In genomic region chr3L:41386-42046, dm6 we compare ENCODE assay signal across 3 fruit fly cellular contexts.
A peak's percentile ranks its signal among the peaks of the same experiment; 100 is the strongest.
TF ChIP-seq lines count a peak whose summit lies in the region.

No protein-coding gene starts in this region.

- TF ChIP-seq CTCF in whole organism, embryonic (GFP tag; optimal IDR thresholded peaks at IDR 0.05; lab: Kevin White, UChicago), result no peak

TF ChIP-seq in whole organism, embryonic, 481 proteins besides CTCF, POLR2A, EP300 and RAD21 (continues in another document):
- TF ChIP-seq CG16815 (GFP tag; optimal IDR thresholded peaks at IDR 0.05; lab: Kevin White, UChicago) (no peak), Pdp1 (GFP tag; optimal IDR thresholded peaks at IDR 0.05; lab: Kevin White, UChicago) (no peak), Trl (optimal IDR thresholded peaks at IDR 0.05; lab: Kevin White, UChicago) (peak in 1 of 2 experiments; percentile 16), Trl (GFP tag; optimal IDR thresholded peaks at IDR 0.05; lab: Kevin White, UChicago) (no peak), Hr3 (GFP tag; optimal IDR thresholded peaks at IDR 0.05; lab: Kevin White, UChicago) (no peak), CG18476 (GFP tag; optimal IDR thresholded peaks at IDR 0.05; lab: Kevin White, UChicago) (peak; percentile 21), Meics (GFP tag; optimal IDR thresholded peaks at IDR 0.05; lab: Kevin White, UChicago) (no peak), cato (GFP tag; optimal IDR thresholded peaks at IDR 0.05; lab: Kevin White, UChicago; ENCODE audit: borderline replicate concordance) (no peak), CG10654 (GFP tag; optimal IDR thresholded peaks at IDR 0.05; lab: Kevin White, UChicago) (no peak), Vsx1 (GFP tag; optimal IDR thresholded peaks at IDR 0.05; lab: Kevin White, UChicago) (no peak), B-H1 (GFP tag; IDR thresholded peaks at IDR 0.05; lab: Robert Waterston, UW) (no peak), CG1603 (tag; optimal IDR thresholded peaks at IDR 0.05; lab: Kevin White, UChicago) (no peak), bcd (GFP tag; optimal IDR thresholded peaks at IDR 0.05; lab: Kevin White, UChicago) (no peak), CG4707 (GFP tag; optimal IDR thresholded peaks at IDR 0.05; lab: Kevin White, UChicago) (no peak), CG9932 (GFP tag; IDR thresholded peaks at IDR 0.05; lab: Robert Waterston, UW) (no peak), Aef1 (GFP tag; IDR thresholded peaks at IDR 0.05; lab: Robert Waterston, UW) (no peak), Ptx1 (GFP tag; IDR thresholded peaks at IDR 0.05; lab: Robert Waterston, UW) (no peak), slbo (GFP tag; IDR thresholded peaks at IDR 0.05; lab: Robert Waterston, UW) (no peak), bowl (GFP tag; IDR thresholded peaks at IDR 0.05; lab: Robert Waterston, UW) (no peak), wor (GFP tag; IDR thresholded peaks at IDR 0.05; lab: Robert Waterston, UW) (no peak), Fer3 (tag; optimal IDR thresholded peaks at IDR 0.05; lab: Kevin White, UChicago) (no peak), gem (tag; optimal IDR thresholded peaks at IDR 0.05; lab: Kevin White, UChicago) (no peak), klu (GFP tag; IDR thresholded peaks at IDR 0.05; lab: Robert Waterston, UW) (no peak), PHDP (tag; optimal IDR thresholded peaks at IDR 0.05; lab: Kevin White, UChicago) (no peak), Eip74EF (GFP tag; optimal IDR thresholded peaks at IDR 0.05; lab: Kevin White, UChicago) (peak in 1 of 2 experiments; percentile 30), CG11504 (tag; optimal IDR thresholded peaks at IDR 0.05; lab: Kevin White, UChicago) (no peak), Awh (GFP tag; IDR thresholded peaks at IDR 0.05; lab: Robert Waterston, UW) (no peak), BEAF-32 (GFP tag; optimal IDR thresholded peaks at IDR 0.05; lab: Kevin White, UChicago) (no peak), pb (GFP tag; optimal IDR thresholded peaks at IDR 0.05; lab: Kevin White, UChicago) (no peak), CG10366 (GFP tag; IDR thresholded peaks at IDR 0.05; lab: Robert Waterston, UW) (no peak), CG14710 (tag; optimal IDR thresholded peaks at IDR 0.05; lab: Kevin White, UChicago) (peak; percentile 27), CG2199 (GFP tag; IDR thresholded peaks at IDR 0.05; lab: Robert Waterston, UW) (peak; percentile 45; the same call in 1 of the 3 replicates)

TF ChIP-seq in whole organism, prepupa, 60 proteins besides CTCF, POLR2A, EP300 and RAD21:
- TF ChIP-seq svp (GFP tag; lab: Kevin White, UChicago) (peak; percentile 74), CG6276 (GFP tag; optimal IDR thresholded peaks at IDR 0.05; lab: Kevin White, UChicago) (peak; percentile 66), Sox15 (GFP tag; optimal IDR thresholded peaks at IDR 0.05; lab: Kevin White, UChicago) (no peak), ss (GFP tag; optimal IDR thresholded peaks at IDR 0.05; lab: Kevin White, UChicago) (peak; percentile 63 to 73), CG6808 (GFP tag; optimal IDR thresholded peaks at IDR 0.05; lab: Kevin White, UChicago) (peak; percentile 65), Eip78C (GFP tag; lab: Kevin White, UChicago) (peak; percentile 58), pdm3 (GFP tag; optimal IDR thresholded peaks at IDR 0.05; lab: Kevin White, UChicago) (no peak), CG3919 (GFP tag; optimal IDR thresholded peaks at IDR 0.05; lab: Kevin White, UChicago) (no peak), dsx (GFP tag; optimal IDR thresholded peaks at IDR 0.05; lab: Kevin White, UChicago; ENCODE audit: poor library complexity, severe bottlenecking) (peak; percentile 21), dac (GFP tag; optimal IDR thresholded peaks at IDR 0.05; lab: Kevin White, UChicago) (no peak), net (GFP tag; optimal IDR thresholded peaks at IDR 0.05; lab: Kevin White, UChicago) (no peak), fkh (GFP tag; optimal IDR thresholded peaks at IDR 0.05; lab: Kevin White, UChicago) (peak; percentile 31), vri (GFP tag; optimal IDR thresholded peaks at IDR 0.05; lab: Kevin White, UChicago) (no peak), CG6163 (GFP tag; IDR thresholded peaks at IDR 0.05; lab: Robert Waterston, UW) (no peak), CG8119 (GFP tag; IDR thresholded peaks at IDR 0.05; lab: Robert Waterston, UW) (no peak)

TF ChIP-seq in whole organism, pupa, 21 proteins besides CTCF, POLR2A, EP300 and RAD21:
- TF ChIP-seq Snoo (tag; optimal IDR thresholded peaks at IDR 0.05; lab: Kevin White, UChicago) (peak; percentile 28), CG8159 (tag; optimal IDR thresholded peaks at IDR 0.05; lab: Kevin White, UChicago) (no peak), Pif1A (GFP tag; optimal IDR thresholded peaks at IDR 0.05; lab: Kevin White, UChicago) (peak; percentile 38), gl (tag; optimal IDR thresholded peaks at IDR 0.05; lab: Kevin White, UChicago) (peak; percentile 70), CG32121 (GFP tag; IDR thresholded peaks at IDR 0.05; lab: Robert Waterston, UW) (no peak), CG4496 (GFP tag; IDR thresholded peaks at IDR 0.05; lab: Robert Waterston, UW) (no peak)
